Worm (Caenorhabditis elegans) whole organism, dauer: Measurements from ENCODE around the gene ZK180.5.

Experiments used
- unc-62 ChIP-seq: sonication (generic microtip); optimal IDR thresholded peaks from 2 replicates; lab custom pipeline; 2017; ENCODE audit warnings: missing biosample characterization, missing genetic modification reagents, missing genetic modification characterization

ZK180.5 gene

ce11 chrIV:4480027-4480426, 36.9 kb downstream of the ZK180.5 start, which contains the start of gene M01H9.10:
M01H9.10 (minus strand) TSS chrIV:4480127.
- no peak for TF ChIP-seq unc-62

ce11 chrIV:4478612-4479011, 38.4 kb downstream of the ZK180.5 start:
- TF ChIP-seq unc-62, result no peak

ce11 chrIV:4477009-4477471, 39.9 kb downstream of the ZK180.5 start, which contains the start of gene M01H9.3:
M01H9.3 (minus strand) TSS chrIV:4477059.
- no peak for TF ChIP-seq unc-62

- no peak for TF ChIP-seq unc-62
Measured at ce11 chrIV:4475362-4476086, 41.4 kb downstream of the ZK180.5 start.

ce11 chrIV:4473767-4474166, 43.2 kb downstream of the ZK180.5 start:
- no peak for TF ChIP-seq unc-62

- no peak for TF ChIP-seq unc-62
Measured at ce11 chrIV:4472418-4473173, 44.4 kb downstream of the ZK180.5 start.

- TF ChIP-seq unc-62, result no peak
Measured at ce11 chrIV:4470885-4471772, 45.8 kb downstream of the ZK180.5 start.

ce11 chrIV:4469770-4470709, 46.9 kb downstream of the ZK180.5 start:
- no peak for TF ChIP-seq unc-62

- no peak for TF ChIP-seq unc-62
Measured at ce11 chrIV:4469055-4469454, 47.9 kb downstream of the ZK180.5 start.

ce11 chrIV:4468046-4468727, 48.8 kb downstream of the ZK180.5 start:
- TF ChIP-seq unc-62, result no peak

- no peak for TF ChIP-seq unc-62
Measured at ce11 chrIV:4465184-4465583, 51.8 kb downstream of the ZK180.5 start, which contains the start of gene M01H9.5. M01H9.5 (plus strand) TSS chrIV:4465484.
